Worm (Caenorhabditis elegans) whole organism, L1 larva: ENCODE measurements around the gene irld-49.

Source experiments
- C16A3.4 ChIP-seq: fragments of 150-350 bp; optimal IDR thresholded peaks from 2 replicates; lab custom pipeline; 2014; ENCODE audit warnings: missing biosample characterization, missing genetic modification characterization
- C34B4.2 ChIP-seq: sonication (generic microtip); optimal IDR thresholded peaks from 2 replicates; lab custom pipeline; 2017; ENCODE audit warnings: mild to moderate bottlenecking, missing genetic modification characterization, missing compliant biosample characterization
- Y116A8C.19 ChIP-seq: sonication (generic microtip); optimal IDR thresholded peaks from 2 replicates; lab custom pipeline; 2016; ENCODE audit warnings: missing compliant biosample characterization, missing genetic modification characterization, borderline replicate concordance
- ama-1 ChIP-seq: fragments of 150-350 bp; optimal IDR thresholded peaks from 2 replicates; lab custom pipeline; 2014
- ceh-63 ChIP-seq: fragments of 200-800 bp; sonication (Bioruptor generic); optimal IDR thresholded peaks from 2 replicates; lab custom pipeline; 2018; ENCODE audit warnings: mild to moderate bottlenecking, missing genetic modification characterization, missing compliant biosample characterization
- ceh-82 ChIP-seq, 3 experiments: fragments of 150-350 bp in 1 of 3; sonication (generic microtip) in 2 of 3; optimal IDR thresholded peaks; 2 replicates each; lab custom pipeline; 2014 to 2017; ENCODE audit warnings: missing biosample characterization in 3 of 3, missing genetic modification characterization in 3 of 3
- ceh-90 ChIP-seq: sonication (generic microtip); optimal IDR thresholded peaks from 2 replicates; lab custom pipeline; 2016; ENCODE audit warnings: missing genetic modification characterization, missing compliant biosample characterization
- dsc-1 ChIP-seq: sonication (generic microtip); optimal IDR thresholded peaks from 2 replicates; lab custom pipeline; 2016; ENCODE audit warnings: mild to moderate bottlenecking, missing genetic modification characterization, missing compliant biosample characterization
- efl-3 ChIP-seq: fragments of 200-800 bp; sonication (Bioruptor generic); optimal IDR thresholded peaks from 2 replicates; lab custom pipeline; 2018; ENCODE audit warnings: mild to moderate bottlenecking, missing genetic modification characterization, missing compliant biosample characterization
- egl-13 ChIP-seq: sonication (generic microtip); optimal IDR thresholded peaks from 2 replicates; lab custom pipeline; 2016; ENCODE audit warnings: missing genotype, missing genetic modification reagents, missing genetic modification characterization, missing compliant biosample characterization
- elt-3 ChIP-seq, 6 experiments: fragments of 150-350 bp in 1 of 6; sonication (generic microtip); optimal IDR thresholded peaks; 2 replicates each; lab custom pipeline; 2017 to 2018; ENCODE audit warnings: missing biosample characterization in 6 of 6, missing genetic modification characterization in 6 of 6, inconsistent platforms in 1 of 6
- fos-1 ChIP-seq: fragments of 150-350 bp; optimal IDR thresholded peaks from 2 replicates; lab custom pipeline; 2014; ENCODE audit warnings: missing biosample characterization, missing genetic modification characterization
- grh-1 ChIP-seq: fragments of 200-800 bp; sonication (Bioruptor generic); IDR thresholded peaks from 2 replicates; pipeline ENCODE4 v1.3.6; 2022; ENCODE audit warnings: missing genetic modification reagents, missing genetic modification characterization, missing compliant biosample characterization
- hlh-4 ChIP-seq: sonication (generic microtip); optimal IDR thresholded peaks from 2 replicates; lab custom pipeline; 2016; ENCODE audit warnings: mild to moderate bottlenecking, missing genetic modification characterization, missing compliant biosample characterization
- isw-1 ChIP-seq: fragments of 200-800 bp; sonication (Bioruptor generic); IDR thresholded peaks from 2 replicates; pipeline ENCODE4 v1.3.6; 2022; ENCODE audit warnings: missing genetic modification characterization, missing compliant biosample characterization
- lin-13 ChIP-seq: fragments of 150-350 bp; optimal IDR thresholded peaks from 2 replicates; lab custom pipeline; 2014; ENCODE audit warnings: missing biosample characterization, missing genetic modification reagents, missing genetic modification characterization
- lin-14 ChIP-seq: fragments of 200-800 bp; sonication (Bioruptor generic); optimal IDR thresholded peaks from 2 replicates; lab custom pipeline; 2018; ENCODE audit warnings: mild to moderate bottlenecking, missing genetic modification characterization, moderate library complexity, missing compliant biosample characterization
- lin-35 ChIP-seq, 2 experiments: fragments of 150-350 bp; optimal IDR thresholded peaks; 2 replicates each; lab custom pipeline; 2014; ENCODE audit warnings: missing biosample characterization in 2 of 2, missing genetic modification characterization in 2 of 2, missing genetic modification reagents in 2 of 2
- lin-39 ChIP-seq: fragments of 150-350 bp; optimal IDR thresholded peaks from 2 replicates; lab custom pipeline; 2014; ENCODE audit warnings: missing biosample characterization, missing genetic modification reagents, missing genetic modification characterization
- lsy-2 ChIP-seq, 2 experiments: fragments of 150-350 bp; optimal IDR thresholded peaks; 2 replicates each; lab custom pipeline; 2014; ENCODE audit warnings: missing biosample characterization in 2 of 2, missing genetic modification characterization in 2 of 2
- mdl-1 ChIP-seq, 2 experiments: fragments of 150-350 bp; optimal IDR thresholded peaks; 2 replicates each; lab custom pipeline; 2014 to 2017; ENCODE audit warnings: missing biosample characterization in 2 of 2, missing genetic modification characterization in 2 of 2, inconsistent platforms in 1 of 2
- mef-2 ChIP-seq: fragments of 150-350 bp; optimal IDR thresholded peaks from 2 replicates; lab custom pipeline; 2014; ENCODE audit warnings: missing biosample characterization, missing genetic modification characterization
- nhr-11 ChIP-seq: fragments of 150-350 bp; optimal IDR thresholded peaks from 2 replicates; lab custom pipeline; 2014; ENCODE audit warnings: missing biosample characterization, missing genetic modification characterization
- nhr-12 ChIP-seq: sonication (generic microtip); optimal IDR thresholded peaks from 2 replicates; lab custom pipeline; 2017; ENCODE audit warnings: missing biosample characterization, missing genetic modification characterization
- nhr-19 ChIP-seq: fragments of 200-800 bp; sonication (Bioruptor generic); conservative IDR thresholded peaks from 2 replicates; pipeline ENCODE4 v1.3.6; 2022; ENCODE audit warnings: missing genetic modification characterization, missing compliant biosample characterization
- nhr-20 ChIP-seq: sonication (generic microtip); optimal IDR thresholded peaks from 2 replicates; lab custom pipeline; 2016; ENCODE audit warnings: mild to moderate bottlenecking, missing genetic modification characterization, missing compliant biosample characterization
- nhr-28 ChIP-seq: fragments of 150-350 bp; optimal IDR thresholded peaks from 2 replicates; lab custom pipeline; 2014; ENCODE audit warnings: missing biosample characterization, missing genetic modification characterization
- nhr-71 ChIP-seq: sonication (generic microtip); optimal IDR thresholded peaks from 2 replicates; lab custom pipeline; 2016; ENCODE audit warnings: mild to moderate bottlenecking, missing genetic modification characterization, moderate library complexity, missing compliant biosample characterization
- nhr-76 ChIP-seq: sonication (generic microtip); optimal IDR thresholded peaks from 2 replicates; lab custom pipeline; 2017; ENCODE audit warnings: missing biosample characterization, missing genetic modification characterization
- nhr-77 ChIP-seq: fragments of 150-350 bp; optimal IDR thresholded peaks from 2 replicates; lab custom pipeline; 2014; ENCODE audit warnings: missing biosample characterization, missing genetic modification characterization
- pag-3 ChIP-seq: sonication (generic microtip); optimal IDR thresholded peaks from 2 replicates; lab custom pipeline; 2017; ENCODE audit warnings: missing genetic modification characterization, mild to moderate bottlenecking, missing compliant biosample characterization, antibody characterized with exemption, borderline replicate concordance; ENCODE audit not compliant: insufficient read depth
- pax-3 ChIP-seq: fragments of 200-800 bp; sonication (Bioruptor generic); optimal IDR thresholded peaks from 2 replicates; lab custom pipeline; 2018; ENCODE audit warnings: mild to moderate bottlenecking, missing genetic modification characterization, moderate library complexity, missing compliant biosample characterization
- pqm-1 ChIP-seq: sonication (generic microtip); optimal IDR thresholded peaks from 3 replicates; lab custom pipeline; 2017; ENCODE audit warnings: missing biosample characterization, missing genetic modification characterization
- skn-1 ChIP-seq: fragments of 150-350 bp; optimal IDR thresholded peaks from 2 replicates; lab custom pipeline; 2014; ENCODE audit warnings: missing biosample characterization, missing genetic modification characterization
- snpc-4 ChIP-seq: fragments of 150-350 bp; optimal IDR thresholded peaks from 2 replicates; lab custom pipeline; 2014; ENCODE audit warnings: missing biosample characterization, missing genetic modification characterization
- snu-23 ChIP-seq: sonication (generic microtip); optimal IDR thresholded peaks from 2 replicates; lab custom pipeline; 2016; ENCODE audit warnings: missing genetic modification characterization, missing compliant biosample characterization
- sptf-1 ChIP-seq: fragments of 150-350 bp; optimal IDR thresholded peaks from 2 replicates; lab custom pipeline; 2014; ENCODE audit warnings: missing biosample characterization, missing genetic modification characterization
- sup-37 ChIP-seq: fragments of 200-800 bp; sonication (Bioruptor generic); optimal IDR thresholded peaks from 2 replicates; lab custom pipeline; 2018; ENCODE audit warnings: mild to moderate bottlenecking, missing genetic modification characterization, missing compliant biosample characterization
- tbx-2 ChIP-seq: sonication (generic microtip); optimal IDR thresholded peaks from 2 replicates; lab custom pipeline; 2016; ENCODE audit warnings: missing genetic modification characterization, missing compliant biosample characterization
- unc-98 ChIP-seq: fragments of 200-800 bp; sonication (Bioruptor generic); IDR thresholded peaks from 2 replicates; pipeline ENCODE4 v1.3.6; 2022; ENCODE audit warnings: missing genetic modification characterization, missing compliant biosample characterization
- zag-1 ChIP-seq: fragments of 150-350 bp; optimal IDR thresholded peaks from 2 replicates; lab custom pipeline; 2014; ENCODE audit warnings: missing biosample characterization, missing genetic modification characterization
- zip-4 ChIP-seq: fragments of 200-800 bp; sonication (Bioruptor generic); optimal IDR thresholded peaks from 2 replicates; lab custom pipeline; 2018; ENCODE audit warnings: mild to moderate bottlenecking, missing genetic modification characterization, moderate library complexity, missing compliant biosample characterization
- ztf-11 ChIP-seq, 2 experiments: sonication (generic microtip); optimal IDR thresholded peaks; 2 replicates each; lab custom pipeline; 2016 to 2017; ENCODE audit warnings: missing genetic modification characterization in 2 of 2, missing biosample characterization in 1 of 2, missing compliant biosample characterization in 1 of 2

The irld-49 gene

ce11 chrII:2948614-2949013 is 4.6 kb downstream of the irld-49 start:
- TF ChIP-seq nhr-11 (tag; lab: Kevin White, UChicago), result no peak

- TF ChIP-seq egl-13 (tag; lab: Kevin White, UChicago) (no peak), ceh-63 (GFP tag; lab: Kevin White, UChicago) (no peak), ama-1 (lab: Kevin White, UChicago) (no peak), ceh-90 (tag; lab: Kevin White, UChicago) (no peak), snu-23 (GFP tag; lab: Kevin White, UChicago) (no peak), nhr-19 (GFP tag; lab: Robert Waterston, UW) (no peak), hlh-4 (tag; lab: Kevin White, UChicago) (no peak), mdl-1 (tag; optimal IDR thresholded peaks at IDR 0.05; lab: Kevin White, UChicago) (no peak), snpc-4 (no peak), mef-2 (tag; lab: Kevin White, UChicago) (no peak), sptf-1 (tag; lab: Kevin White, UChicago) (no peak), lin-13 (GFP tag; lab: Kevin White, UChicago) (no peak), unc-98 (no peak), zip-4 (GFP tag; lab: Kevin White, UChicago) (no peak), zag-1 (tag; lab: Kevin White, UChicago) (no peak), pag-3 (no peak), pax-3 (tag; lab: Kevin White, UChicago) (no peak), lin-14 (GFP tag; lab: Kevin White, UChicago) (no peak)
- TF ChIP-seq, all 84 proteins: peak for 0
These were observed 8.7 kb downstream of the irld-49 start, which contains the start of gene irld-51 for ce11 chrII:2952629-2953028. Gene irld-51 (minus strand): TSS chrII:2952729.

ce11 chrII:2955656-2956115 is 11.7 kb downstream of the irld-49 start, which contains the start of gene irld-48:
Gene irld-48 (plus strand): TSS chrII:2956065.
- TF ChIP-seq lin-13 (GFP tag; lab: Kevin White, UChicago) (no peak), snu-23 (GFP tag; lab: Kevin White, UChicago) (no peak), nhr-28 (tag; lab: Kevin White, UChicago) (no peak), nhr-20 (tag; lab: Kevin White, UChicago) (no peak), fos-1 (no peak), elt-3 (tag; optimal IDR thresholded peaks at IDR 0.05; lab: Kevin White, UChicago) (no peak), nhr-77 (no peak), lin-39 (tag; lab: Kevin White, UChicago) (no peak), dsc-1 (tag; lab: Kevin White, UChicago) (no peak), tbx-2 (no peak), pqm-1 (tag; lab: Kevin White, UChicago) (no peak), C34B4.2 (no peak), sup-37 (GFP tag; lab: Kevin White, UChicago) (no peak), lin-35 (GFP tag; optimal IDR thresholded peaks at IDR 0.05; lab: Kevin White, UChicago) (no peak), nhr-12 (tag; lab: Kevin White, UChicago) (no peak), zag-1 (tag; lab: Kevin White, UChicago) (no peak), C16A3.4 (no peak), nhr-71 (tag; lab: Kevin White, UChicago) (no peak)

- no peak for TF ChIP-seq pax-3 (tag; lab: Kevin White, UChicago)
- no peak for TF ChIP-seq efl-3
- no peak for TF ChIP-seq ztf-11 (tag; optimal IDR thresholded peaks at IDR 0.05; lab: Kevin White, UChicago)
- TF ChIP-seq mdl-1 (tag; optimal IDR thresholded peaks at IDR 0.05; lab: Kevin White, UChicago), result no peak
- TF ChIP-seq lin-39 (tag; lab: Kevin White, UChicago), result no peak
- no peak for TF ChIP-seq skn-1 (tag; lab: Kevin White, UChicago)
- no peak for TF ChIP-seq Y116A8C.19 (tag; lab: Kevin White, UChicago)
- TF ChIP-seq zag-1 (tag; lab: Kevin White, UChicago), result no peak
- TF ChIP-seq lsy-2 (tag; optimal IDR thresholded peaks at IDR 0.05; lab: Kevin White, UChicago), result no peak
- TF ChIP-seq ceh-82 (tag; optimal IDR thresholded peaks at IDR 0.05; lab: Kevin White, UChicago), result no peak
- no peak for TF ChIP-seq C34B4.2
- TF ChIP-seq nhr-19 (GFP tag; lab: Robert Waterston, UW), result no peak
- no peak for TF ChIP-seq zip-4 (GFP tag; lab: Kevin White, UChicago)
- TF ChIP-seq nhr-77, result no peak
- no peak for TF ChIP-seq isw-1 (GFP tag; lab: Robert Waterston, UW)
- TF ChIP-seq nhr-76 (tag; lab: Kevin White, UChicago), result no peak
- no peak for TF ChIP-seq grh-1 (GFP tag; lab: Robert Waterston, UW)
These were observed 14.3 kb downstream of the irld-49 start, which contains the start of gene srw-60 for ce11 chrII:2958308-2958707. Gene srw-60 (plus strand): TSS chrII:2958608.
